Fruit fly (Drosophila melanogaster): ENCODE measurements around the gene Mnt.
A peak's percentile ranks its signal among the peaks of the same experiment; 100 is the strongest.

Mnt gene

dm6 chrX:3750232-3751075, 78.9 kb downstream of the Mnt start:
- no peak for TF ChIP-seq CG5204 (GFP tag; optimal IDR thresholded peaks at IDR 0.05)
- no peak for TF ChIP-seq CG11617 (GFP tag; optimal IDR thresholded peaks at IDR 0.05)
- peak; percentile 5 for TF ChIP-seq CG33017 (tag; optimal IDR thresholded peaks at IDR 0.05)
- peak; percentile 47 for TF ChIP-seq tj (GFP tag; optimal IDR thresholded peaks at IDR 0.05)
- TF ChIP-seq CG12768 (GFP tag; optimal IDR thresholded peaks at IDR 0.05) = no peak
- no peak for TF ChIP-seq toe (GFP tag; optimal IDR thresholded peaks at IDR 0.05)
- peak; percentile 10 for TF ChIP-seq CG14711 (tag; optimal IDR thresholded peaks at IDR 0.05)
- no peak for TF ChIP-seq Hr96 (GFP tag; optimal IDR thresholded peaks at IDR 0.05)
- no peak for TF ChIP-seq Crg-1 (GFP tag; optimal IDR thresholded peaks at IDR 0.05)
- TF ChIP-seq cic (GFP tag; optimal IDR thresholded peaks at IDR 0.05) = no peak
- TF ChIP-seq CG7045 (GFP tag; optimal IDR thresholded peaks at IDR 0.05) = no peak
- no peak for TF ChIP-seq CG1620 (GFP tag; optimal IDR thresholded peaks at IDR 0.05)
- no peak for TF ChIP-seq cnc (optimal IDR thresholded peaks at IDR 0.05)
- no peak for TF ChIP-seq ovo (GFP tag; optimal IDR thresholded peaks at IDR 0.05)
- TF ChIP-seq Clk (GFP tag; optimal IDR thresholded peaks at IDR 0.05) = no peak
- TF ChIP-seq CG7101 (tag; optimal IDR thresholded peaks at IDR 0.05) = peak; percentile 21
- TF ChIP-seq Mnt (GFP tag; optimal IDR thresholded peaks at IDR 0.05) = no peak
- TF ChIP-seq pad (GFP tag; optimal IDR thresholded peaks at IDR 0.05) = no peak
- no peak for TF ChIP-seq kay (GFP tag; ENCODE audit: borderline replicate concordance)
- TF ChIP-seq bab1 (GFP tag; optimal IDR thresholded peaks at IDR 0.05) = no peak
